Worm (Caenorhabditis elegans) whole organism, dauer: ENCODE results near the gene nhr-97.
"Not testable (repeated sequence)": the region's sequence is repeated elsewhere in the genome, so short reads cannot be mapped to it uniquely, and the experiment has no call there.

Source experiments
- unc-62 ChIP-seq: sonication (generic microtip); optimal IDR thresholded peaks from 2 replicates; lab custom pipeline; 2017; ENCODE audit warnings: missing biosample characterization, missing genetic modification reagents, missing genetic modification characterization

nhr-97 gene

DNA sequence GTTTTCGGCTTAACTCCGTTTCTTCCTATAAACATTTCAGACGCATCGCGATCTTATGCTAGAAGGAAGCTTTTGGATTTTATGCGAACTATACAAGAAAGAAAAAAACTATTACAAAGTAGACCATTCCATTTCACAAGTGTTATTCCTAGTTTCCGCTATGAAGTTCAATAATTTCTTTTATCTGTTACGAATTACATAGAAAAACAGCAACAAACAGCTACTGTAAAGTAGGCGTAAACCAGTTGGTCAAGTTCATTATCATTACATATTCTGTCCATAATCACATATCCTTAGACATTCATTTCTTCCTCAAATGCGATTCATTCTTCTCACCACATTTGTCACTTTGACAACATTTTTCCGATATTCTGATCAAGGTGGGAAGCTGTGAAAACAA is 19.2 kb upstream of the nhr-97 start, which contains the start of gene C28D4.10:
Gene C28D4.10 (plus strand): TSS at position 301 of the 400 bp plus-strand sequence.
- no peak for TF ChIP-seq unc-62 (GFP tag; lab: Kevin White, UChicago)

DNA sequence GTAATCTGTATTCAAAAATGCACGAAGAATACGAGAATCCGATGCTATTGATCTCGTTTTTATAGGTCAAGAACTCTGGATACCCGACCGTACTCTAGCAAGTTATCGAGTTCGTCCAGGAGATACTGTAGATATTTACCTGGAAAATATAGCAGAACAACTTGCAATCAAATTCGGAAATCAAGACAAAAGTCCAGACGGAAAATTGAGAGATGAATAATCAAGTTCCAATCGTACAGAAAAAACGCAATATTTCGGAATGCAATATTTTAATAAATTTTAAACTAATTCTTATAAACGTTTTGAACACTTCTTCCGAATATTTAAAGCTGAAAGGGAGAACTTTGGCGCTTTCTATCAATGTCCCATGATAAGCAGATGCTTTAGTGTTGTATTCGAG is 18.4 kb upstream of the nhr-97 start:
- TF ChIP-seq unc-62 (GFP tag; lab: Kevin White, UChicago), result no peak

DNA sequence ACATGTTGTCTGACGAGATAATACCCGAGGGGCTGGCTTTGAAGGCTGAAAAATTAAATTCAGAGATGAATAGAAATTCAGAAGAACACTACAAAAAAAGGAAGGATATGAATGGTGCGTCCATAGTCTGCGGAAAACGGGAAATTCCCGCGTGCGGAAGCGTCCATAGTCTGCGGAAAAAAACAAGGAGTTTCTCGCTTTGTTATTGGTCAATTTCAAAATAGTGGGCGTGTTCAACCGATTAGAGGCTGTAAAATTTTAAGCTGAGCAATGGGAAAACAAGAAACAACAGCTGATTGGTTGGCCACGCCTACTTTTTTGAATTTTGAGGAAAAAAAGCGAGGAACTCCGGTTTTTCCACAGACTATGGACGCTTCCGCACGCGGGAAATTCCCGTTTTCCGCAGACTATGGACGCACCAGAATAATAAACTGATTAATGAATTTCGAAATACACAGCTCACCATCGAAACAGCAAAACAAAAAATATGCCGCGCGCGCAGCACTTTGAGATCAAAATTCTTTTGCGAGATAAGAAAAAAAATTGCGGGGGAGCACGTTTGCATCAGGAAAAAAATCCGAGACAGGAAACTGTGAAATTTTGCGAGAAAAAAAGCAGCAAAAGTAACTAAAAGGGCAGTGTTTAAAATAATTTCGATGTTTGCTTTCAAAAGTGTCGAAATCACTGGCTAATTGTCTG is 16.4 kb upstream of the nhr-97 start, which contains the start of gene gln-6:
Gene gln-6 (minus strand): TSS at position 51 of the 699 bp plus-strand sequence.
- not testable (repeated sequence) for TF ChIP-seq unc-62 (GFP tag; lab: Kevin White, UChicago)

DNA sequence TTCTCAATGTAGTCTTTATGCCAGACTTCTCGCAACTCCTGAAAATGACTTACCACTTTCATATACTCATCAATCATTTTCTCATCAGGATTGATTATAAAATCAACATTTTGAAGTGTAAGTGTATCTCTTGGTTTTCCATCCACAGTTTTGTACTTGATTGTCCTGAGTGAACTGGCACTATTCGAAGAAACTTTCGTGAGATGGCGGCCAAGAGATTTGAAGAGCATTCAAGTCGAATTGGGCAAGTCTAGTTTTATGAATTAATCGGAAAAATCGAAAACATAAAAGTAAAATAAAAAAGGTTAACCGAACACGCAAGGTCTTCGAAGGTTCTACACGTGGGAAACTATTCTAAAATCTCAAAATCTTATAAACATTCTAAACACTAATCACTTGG is 14.6 kb upstream of the nhr-97 start, which contains the start of gene C28D4.7:
Gene C28D4.7 (minus strand): TSS at position 265 of the 400 bp plus-strand sequence.
- no peak for TF ChIP-seq unc-62 (GFP tag; lab: Kevin White, UChicago)

- TF ChIP-seq unc-62 (GFP tag; lab: Kevin White, UChicago), result no peak
Measured at ce11 chrIV:9744905-9745304, 12.5 kb upstream of the nhr-97 start, which contains the start of gene C28D4.4. C28D4.4 (minus strand) TSS chrIV:9745005.

- no peak for TF ChIP-seq unc-62 (GFP tag; lab: Kevin White, UChicago)
Measured at ce11 chrIV:9746762-9747161, 10.7 kb upstream of the nhr-97 start, which contains the start of gene C28D4.5. C28D4.5 (minus strand) TSS chrIV:9746862.

- no peak for TF ChIP-seq unc-62 (GFP tag; lab: Kevin White, UChicago)
Measured at ce11 chrIV:9748342-9748741, 9.1 kb upstream of the nhr-97 start, which contains the start of gene C28D4.8. C28D4.8 (minus strand) TSS chrIV:9748442.

DNA sequence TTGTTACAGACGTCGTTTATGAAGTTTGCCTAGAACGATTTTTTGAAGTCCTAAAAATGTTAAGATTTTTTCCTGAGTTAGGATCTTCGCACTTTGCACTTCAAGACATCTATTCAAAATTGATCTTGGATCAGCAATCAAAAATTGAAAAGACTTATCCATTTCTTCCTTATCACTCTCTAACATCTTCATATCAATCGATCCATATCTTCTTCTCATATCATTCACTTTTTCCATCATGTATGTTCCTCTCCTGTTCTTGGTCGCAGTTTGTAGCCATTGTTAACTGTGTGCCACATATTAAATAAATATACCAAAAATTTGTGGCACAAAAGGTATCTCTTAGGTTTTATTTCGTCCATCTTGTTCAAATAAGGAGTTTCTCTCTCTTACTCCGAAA is 1.7 kb upstream of the nhr-97 start:
- TF ChIP-seq unc-62 (GFP tag; lab: Kevin White, UChicago), result no peak

DNA sequence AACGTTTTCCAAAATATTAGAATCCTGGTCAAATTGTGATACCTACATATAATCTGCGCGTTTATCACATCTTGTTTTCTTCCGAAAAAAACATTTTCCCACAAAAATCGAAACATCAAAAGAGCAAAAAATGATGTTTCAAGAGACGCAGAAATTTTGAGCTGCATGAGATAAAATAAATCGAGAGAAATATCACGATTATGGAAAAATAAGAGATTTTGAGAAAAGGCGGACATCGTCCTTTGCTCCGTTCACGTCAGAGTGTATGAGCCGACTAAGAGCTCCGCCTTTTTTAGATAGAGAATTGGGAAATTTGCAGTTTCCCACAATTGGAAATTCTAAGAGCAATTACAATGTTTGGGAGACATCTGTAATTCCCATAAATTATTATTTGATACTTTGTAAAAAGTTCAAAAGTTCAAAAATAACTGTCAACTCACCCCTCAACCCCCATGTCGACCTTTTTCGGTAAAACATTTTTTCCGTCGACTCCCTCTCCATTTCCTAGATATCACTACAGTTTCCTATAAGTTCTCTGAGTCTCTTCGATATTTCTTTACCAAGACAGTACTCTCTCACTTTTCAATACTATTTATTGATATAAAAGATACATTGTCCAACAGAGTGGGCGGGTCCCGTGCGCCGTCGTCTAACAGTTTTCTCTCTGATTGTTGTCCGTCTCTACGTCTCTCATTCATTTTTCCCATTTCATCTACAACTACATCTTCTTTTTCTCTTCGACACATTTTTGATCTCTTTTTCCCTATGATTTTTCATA is 605 bp upstream of the nhr-97 start:
- no peak for TF ChIP-seq unc-62 (GFP tag; lab: Kevin White, UChicago)

- no peak for TF ChIP-seq unc-62 (GFP tag; lab: Kevin White, UChicago)
Measured at ce11 chrIV:9761751-9762150, 4.3 kb downstream of the nhr-97 start.

ce11 chrIV:9762667-9763173 is 5.3 kb downstream of the nhr-97 start:
- no peak for TF ChIP-seq unc-62 (GFP tag; lab: Kevin White, UChicago)

DNA sequence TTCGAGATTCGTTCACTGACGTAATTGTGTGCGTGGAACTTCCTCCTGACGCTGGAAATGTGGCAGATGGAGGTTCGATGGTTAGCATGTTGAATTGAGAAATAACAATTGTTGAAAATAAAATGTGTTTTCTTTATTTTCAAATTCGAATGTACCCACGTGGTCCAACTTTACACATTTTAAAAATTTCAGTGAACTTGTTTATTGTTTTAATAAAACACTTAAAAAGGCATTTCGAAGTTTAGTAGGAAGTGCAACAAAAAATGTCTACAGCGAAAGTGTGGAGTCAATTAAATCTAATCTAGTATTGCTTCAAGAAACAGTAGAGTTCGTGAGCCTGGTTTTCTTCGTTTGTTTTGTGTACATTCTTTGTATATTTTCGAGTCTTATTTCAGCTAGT is 8.8 kb downstream of the nhr-97 start, which contains the start of gene ssp-36:
Gene ssp-36 (minus strand): TSS at position 101 of the 400 bp plus-strand sequence.
- TF ChIP-seq unc-62 (GFP tag; lab: Kevin White, UChicago), result no peak

- TF ChIP-seq unc-62 (GFP tag; lab: Kevin White, UChicago), result not testable (repeated sequence)
Measured at ce11 chrIV:9767054-9767453, 9.6 kb downstream of the nhr-97 start, which contains the start of gene msp-79. msp-79 (minus strand) TSS chrIV:9767154.

DNA sequence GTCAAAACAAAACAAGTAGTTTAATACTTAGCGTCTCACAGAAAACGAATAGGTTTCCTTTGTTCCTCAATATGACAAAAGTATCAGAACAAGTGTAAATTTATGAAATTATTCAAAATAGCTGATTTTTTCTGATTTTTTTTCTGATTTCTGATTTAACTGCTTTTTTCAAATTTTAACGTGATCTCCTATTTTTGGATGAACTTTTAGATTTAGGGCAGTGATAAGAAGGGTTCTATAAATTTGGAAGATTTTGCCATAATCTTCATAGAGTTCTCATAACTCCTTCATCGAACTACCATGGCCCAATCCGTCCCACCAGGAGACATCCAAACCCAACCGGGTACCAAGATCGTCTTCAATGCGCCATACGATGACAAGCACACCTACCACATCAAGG is 12.3 kb downstream of the nhr-97 start, which contains the start of gene msp-78:
Gene msp-78 (plus strand): TSS at position 301 of the 400 bp plus-strand sequence.
- not testable (repeated sequence) for TF ChIP-seq unc-62 (GFP tag; lab: Kevin White, UChicago)

- TF ChIP-seq unc-62 (GFP tag; lab: Kevin White, UChicago), result no peak
Measured at ce11 chrIV:9770798-9771197, 13.4 kb downstream of the nhr-97 start.
